Worm (Caenorhabditis elegans): ENCODE results near the gene dhs-18.

DNA sequence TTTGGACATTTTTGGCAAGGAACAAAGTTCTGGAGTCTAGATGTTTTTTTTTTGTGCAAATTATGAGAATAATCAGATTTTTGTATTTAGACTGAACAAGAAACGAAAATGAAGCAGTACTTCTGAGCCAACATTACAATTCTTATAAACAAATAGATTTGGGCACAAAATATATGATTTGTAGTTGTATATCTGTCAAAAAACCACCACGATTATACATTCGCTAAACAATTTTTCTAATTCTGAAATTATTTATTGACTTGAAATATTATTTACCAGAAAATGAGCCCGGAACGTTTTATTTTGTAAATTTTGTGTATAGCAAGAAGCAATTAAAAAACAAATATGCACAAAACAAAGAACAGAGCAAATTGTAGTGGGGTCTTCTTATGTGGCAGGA lies 24.8 kb upstream of the dhs-18 start:
- TF ChIP-seq dao-5 (tag; optimal IDR thresholded peaks at IDR 0.05) (no peak), W03F9.2 (tag; optimal IDR thresholded peaks at IDR 0.05) (no peak), him-1 (tag; optimal IDR thresholded peaks at IDR 0.05) (no peak)
